Worm (Caenorhabditis elegans) whole organism, L3 larva: ENCODE data around the gene Y38E10A.9.
A peak's percentile ranks its signal among the peaks of the same experiment; 100 is the strongest.

ENCODE experiments used
- ZK546.5 ChIP-seq: sonication (generic microtip); optimal IDR thresholded peaks from 2 replicates; lab custom pipeline; 2017; ENCODE audit warnings: missing biosample characterization, missing genetic modification characterization
- aly-2 ChIP-seq: fragments of 150-350 bp; optimal IDR thresholded peaks from 2 replicates; lab custom pipeline; 2014; ENCODE audit warnings: missing biosample characterization, missing genetic modification characterization
- fkh-10 ChIP-seq: sonication (generic microtip); optimal IDR thresholded peaks from 2 replicates; lab custom pipeline; 2017; ENCODE audit warnings: missing biosample characterization, missing genetic modification reagents, missing genetic modification characterization
- nhr-23 ChIP-seq: fragments of 150-350 bp; optimal IDR thresholded peaks from 2 replicates; lab custom pipeline; 2014; ENCODE audit warnings: missing biosample characterization, missing genetic modification reagents, missing genetic modification characterization
- nhr-76 ChIP-seq: fragments of 150-350 bp; sonication (generic microtip); optimal IDR thresholded peaks from 5 replicates; lab custom pipeline; 2014; ENCODE audit warnings: missing biosample characterization, missing genetic modification characterization
- snpc-4 ChIP-seq: fragments of 150-350 bp; optimal IDR thresholded peaks from 2 replicates; lab custom pipeline; 2014; ENCODE audit warnings: missing biosample characterization, missing genetic modification characterization
- unc-62 ChIP-seq: fragments of 150-350 bp; sonication (generic microtip); optimal IDR thresholded peaks from 4 replicates; lab custom pipeline; 2014; ENCODE audit warnings: missing biosample characterization, missing genetic modification reagents, missing genetic modification characterization
- zag-1 ChIP-seq: fragments of 150-350 bp; optimal IDR thresholded peaks from 2 replicates; lab custom pipeline; 2014; ENCODE audit warnings: missing biosample characterization, missing genetic modification characterization

- no peak for TF ChIP-seq snpc-4 (tag; lab: Kevin White, UChicago)
- TF ChIP-seq unc-62: no peak
- peak; percentile 0 for TF ChIP-seq nhr-23 (tag; lab: Kevin White, UChicago)
- no peak for TF ChIP-seq aly-2 (tag; lab: Kevin White, UChicago)
- no peak for TF ChIP-seq ZK546.5 (tag; lab: Kevin White, UChicago)
- no peak for TF ChIP-seq fkh-10
- TF ChIP-seq zag-1: no peak
- TF ChIP-seq nhr-76 (tag; lab: Kevin White, UChicago): no peak
Observed at ce11 chrII:12603667-12604621, 4.8 kb upstream of the Y38E10A.9 start, which contains the start of the genes ceh-100 and lips-15.
